Worm (Caenorhabditis elegans) whole organism, L4 larva: ENCODE results near the gene Y116A8C.40.

Source experiments
- ama-1 ChIP-seq: fragments of 150-350 bp; optimal IDR thresholded peaks from 2 replicates; lab custom pipeline; 2014; ENCODE audit warnings: inconsistent platforms, mixed read lengths
- fkh-10 ChIP-seq: fragments of 150-350 bp; optimal IDR thresholded peaks from 2 replicates; lab custom pipeline; 2014; ENCODE audit warnings: missing biosample characterization, missing genetic modification reagents, missing genetic modification characterization
- nhr-237 ChIP-seq: sonication (generic microtip); optimal IDR thresholded peaks from 2 replicates; lab custom pipeline; 2017; ENCODE audit warnings: missing biosample characterization, missing genetic modification characterization
- zip-11 ChIP-seq: fragments of 200-800 bp; sonication (Bioruptor generic); IDR thresholded peaks from 2 replicates; pipeline ENCODE4 v1.3.6; 2022; ENCODE audit warnings: missing genetic modification characterization, missing compliant biosample characterization

ce11 chrIV:17150418-17150817 lies 353 bp downstream of the Y116A8C.40 start:
- no peak for TF ChIP-seq fkh-10 (GFP tag; lab: Kevin White, UChicago)
- TF ChIP-seq zip-11 (GFP tag; lab: Robert Waterston, UW): no peak
- TF ChIP-seq ama-1: no peak
- TF ChIP-seq nhr-237 (tag; lab: Kevin White, UChicago): no peak
